Fruit fly (Drosophila melanogaster) whole organism, embryonic: Measurements from ENCODE around the gene rngo.
A peak's percentile ranks its signal among the peaks of the same experiment; 100 is the strongest.

Experiments used
- Adf1 ChIP-seq: fragments of 200-800 bp; sonication (Bioruptor generic); IDR thresholded peaks from 2 replicates; pipeline ENCODE4 v1.3.6; 2022; ENCODE audit warnings: missing biosample characterization, missing genetic modification characterization
- Bdp1 ChIP-seq: fragments of 200-800 bp; sonication (Bioruptor generic); optimal IDR thresholded peaks from 3 replicates; lab custom pipeline; 2016; ENCODE audit warnings: missing biosample characterization, missing genetic modification characterization
- CG12659 ChIP-seq: fragments of 200-800 bp; sonication (Bioruptor generic); optimal IDR thresholded peaks from 3 replicates; lab custom pipeline; 2017; ENCODE audit warnings: mild to moderate bottlenecking, missing biosample characterization, missing genetic modification reagents, missing genetic modification characterization
- CG13624 ChIP-seq: fragments of 200-800 bp; sonication (Bioruptor generic); optimal IDR thresholded peaks from 2 replicates; lab custom pipeline; 2016; ENCODE audit warnings: missing biosample characterization, missing genetic modification characterization
- CG13775 ChIP-seq: fragments of 200-800 bp; sonication (Bioruptor generic); optimal IDR thresholded peaks from 3 replicates; lab custom pipeline; 2017; ENCODE audit warnings: missing biosample characterization, mild to moderate bottlenecking, missing genetic modification characterization
- CG15479 ChIP-seq: fragments of 200-800 bp; sonication (Bioruptor generic); optimal IDR thresholded peaks from 3 replicates; lab custom pipeline; 2019; ENCODE audit warnings: missing biosample characterization, mild to moderate bottlenecking, missing genetic modification characterization, moderate library complexity
- CG15514 ChIP-seq: fragments of 200-800 bp; sonication (Bioruptor generic); optimal IDR thresholded peaks from 3 replicates; lab custom pipeline; 2017; ENCODE audit warnings: missing biosample characterization, missing genetic modification characterization, mild to moderate bottlenecking, moderate library complexity, missing genetic modification reagents
- CG15696 ChIP-seq: fragments of 200-800 bp; sonication (Bioruptor generic); optimal IDR thresholded peaks from 2 replicates; lab custom pipeline; 2019; ENCODE audit warnings: missing biosample characterization, mild to moderate bottlenecking, missing genetic modification characterization, moderate library complexity
- CG1603 ChIP-seq: fragments of 200-800 bp; sonication (Bioruptor generic); optimal IDR thresholded peaks from 2 replicates; lab custom pipeline; 2019; ENCODE audit warnings: missing biosample characterization, mild to moderate bottlenecking, missing genetic modification characterization, moderate library complexity
- CG17568 ChIP-seq: fragments of 200-800 bp; sonication (Bioruptor generic); optimal IDR thresholded peaks from 2 replicates; lab custom pipeline; 2018; ENCODE audit warnings: missing biosample characterization, mild to moderate bottlenecking, missing genetic modification characterization, moderate library complexity
- CG2120 ChIP-seq: fragments of 200-800 bp; sonication (Bioruptor generic); optimal IDR thresholded peaks from 3 replicates; lab custom pipeline; 2016; ENCODE audit warnings: missing biosample characterization, missing genetic modification characterization
- CG30403 ChIP-seq: fragments of 200-800 bp; sonication (Bioruptor generic); optimal IDR thresholded peaks from 3 replicates; lab custom pipeline; 2016; ENCODE audit warnings: missing biosample characterization, missing genetic modification characterization
- CG31441 ChIP-seq: fragments of 200-800 bp; sonication (Bioruptor generic); IDR thresholded peaks from 2 replicates; pipeline ENCODE4 v1.3.6; 2022; ENCODE audit warnings: missing biosample characterization, missing genetic modification characterization
- CG34224 ChIP-seq: fragments of 200-800 bp; sonication (Bioruptor generic); IDR thresholded peaks from 3 replicates; pipeline ENCODE4 v1.3.6; 2022; ENCODE audit warnings: missing biosample characterization, missing genetic modification characterization; ENCODE audit not compliant: partially characterized antibody
- CG8478 ChIP-seq: fragments of >200 bp; optimal IDR thresholded peaks from 2 replicates; lab custom pipeline; 2018
- E2f2 ChIP-seq: fragments of 200-800 bp; sonication (Bioruptor generic); IDR thresholded peaks from 2 replicates; pipeline ENCODE4 v1.3.6; 2022; ENCODE audit warnings: missing biosample characterization, missing genetic modification characterization
- HmgD ChIP-seq: fragments of 200-800 bp; sonication (Bioruptor generic); optimal IDR thresholded peaks from 3 replicates; lab custom pipeline; 2016; ENCODE audit warnings: missing biosample characterization, missing genetic modification characterization
- HmgZ ChIP-seq: fragments of 200-800 bp; sonication (Bioruptor generic); optimal IDR thresholded peaks from 2 replicates; lab custom pipeline; 2018; ENCODE audit warnings: missing biosample characterization, mild to moderate bottlenecking, missing genetic modification characterization
- MBD-R2 ChIP-seq: fragments of 200-800 bp; sonication (Bioruptor generic); IDR thresholded peaks from 2 replicates; pipeline ENCODE4 v1.3.6; 2022; ENCODE audit warnings: missing biosample characterization, missing genetic modification characterization
- Med ChIP-seq: fragments of 200-800 bp; sonication (Bioruptor generic); peaks from one replicate; lab custom pipeline; 2016; ENCODE audit warnings: missing biosample characterization, missing genetic modification characterization, mild to moderate bottlenecking, inconsistent platforms, moderate library complexity
- abd-A ChIP-seq: fragments of 200-800 bp; sonication (Bioruptor generic); optimal IDR thresholded peaks from 3 replicates; lab custom pipeline; 2019; ENCODE audit warnings: missing biosample characterization, mild to moderate bottlenecking, missing genetic modification characterization, moderate library complexity
- ato ChIP-seq: fragments of 200-800 bp; sonication (Bioruptor generic); IDR thresholded peaks from 2 replicates; pipeline ENCODE4 v1.3.6; 2022; ENCODE audit warnings: missing biosample characterization, missing genetic modification characterization; ENCODE audit not compliant: partially characterized antibody
- bbx ChIP-seq: fragments of 200-800 bp; sonication (Bioruptor generic); IDR thresholded peaks from 2 replicates; pipeline ENCODE4 v1.3.6; 2022; ENCODE audit warnings: missing biosample characterization, missing genetic modification characterization; ENCODE audit not compliant: partially characterized antibody
- cad ChIP-seq: fragments of >200 bp; optimal IDR thresholded peaks from 2 replicates; lab custom pipeline; 2017; ENCODE audit warnings: missing biosample characterization, missing genetic modification characterization
- cg ChIP-seq: fragments of 200-800 bp; sonication (Bioruptor generic); optimal IDR thresholded peaks from 3 replicates; lab custom pipeline; 2019; ENCODE audit warnings: missing biosample characterization, mild to moderate bottlenecking, missing genetic modification characterization, moderate library complexity
- chinmo ChIP-seq: fragments of 200-800 bp; sonication (Bioruptor generic); IDR thresholded peaks from 4 replicates; pipeline ENCODE4 v1.3.6; 2022; ENCODE audit warnings: missing biosample characterization, missing genetic modification characterization; ENCODE audit not compliant: partially characterized antibody
- crol ChIP-seq: fragments of 200-800 bp; sonication (Bioruptor generic); IDR thresholded peaks from 2 replicates; pipeline ENCODE4 v1.3.6; 2022; ENCODE audit warnings: missing biosample characterization, missing genetic modification characterization
- dmrt11E ChIP-seq: fragments of 200-800 bp; sonication (Bioruptor generic); optimal IDR thresholded peaks from 3 replicates; lab custom pipeline; 2018; ENCODE audit warnings: missing biosample characterization, mild to moderate bottlenecking, missing genetic modification characterization, moderate library complexity
- dysf ChIP-seq: fragments of 200-800 bp; sonication (Bioruptor generic); IDR thresholded peaks from 3 replicates; pipeline ENCODE4 v1.3.6; 2022; ENCODE audit warnings: missing biosample characterization, missing genetic modification characterization
- ewg ChIP-seq: fragments of 200-800 bp; sonication (Bioruptor generic); optimal IDR thresholded peaks from 3 replicates; lab custom pipeline; 2017; ENCODE audit warnings: mild to moderate bottlenecking, missing biosample characterization, missing genetic modification reagents, missing genetic modification characterization
- fd64A ChIP-seq: fragments of 200-800 bp; sonication (Bioruptor generic); optimal IDR thresholded peaks from 3 replicates; lab custom pipeline; 2018; ENCODE audit warnings: missing biosample characterization, mild to moderate bottlenecking, missing genetic modification characterization
- insv ChIP-seq, 2 experiments: fragments of 200-800 bp; sonication (Bioruptor generic); optimal IDR thresholded peaks; 3 replicates each; lab custom pipeline; 2016 to 2018; ENCODE audit warnings: missing biosample characterization in 2 of 2, missing genetic modification characterization in 2 of 2
- inv ChIP-seq: fragments of 200-800 bp; sonication (Bioruptor generic); IDR thresholded peaks from 2 replicates; pipeline ENCODE4 v1.3.6; 2022; ENCODE audit warnings: missing biosample characterization, missing genetic modification characterization; ENCODE audit not compliant: partially characterized antibody
- jumu ChIP-seq: fragments of 200-800 bp; sonication (Bioruptor generic); optimal IDR thresholded peaks from 3 replicates; lab custom pipeline; 2016; ENCODE audit warnings: missing biosample characterization, missing genetic modification characterization
- nau ChIP-seq: fragments of 200-800 bp; sonication (Bioruptor generic); optimal IDR thresholded peaks from 3 replicates; lab custom pipeline; 2017; ENCODE audit warnings: missing biosample characterization, mild to moderate bottlenecking, missing genetic modification characterization, missing genetic modification reagents
- nerfin-2 ChIP-seq: fragments of 200-800 bp; sonication (Bioruptor generic); IDR thresholded peaks from 2 replicates; pipeline ENCODE4 v1.3.6; 2022; ENCODE audit warnings: missing biosample characterization, missing genetic modification characterization; ENCODE audit not compliant: partially characterized antibody
- nmo ChIP-seq: fragments of 200-800 bp; sonication (Bioruptor generic); optimal IDR thresholded peaks from 2 replicates; lab custom pipeline; 2018; ENCODE audit warnings: missing biosample characterization, mild to moderate bottlenecking, missing genetic modification characterization, moderate library complexity
- nom ChIP-seq: fragments of 200-800 bp; sonication (Bioruptor generic); optimal IDR thresholded peaks from 2 replicates; lab custom pipeline; 2017; ENCODE audit warnings: missing biosample characterization, missing genetic modification characterization, mild to moderate bottlenecking, moderate library complexity, missing genetic modification reagents
- odd ChIP-seq: fragments of 200-800 bp; sonication (Bioruptor generic); optimal IDR thresholded peaks from 2 replicates; lab custom pipeline; 2017; ENCODE audit warnings: missing biosample characterization, mild to moderate bottlenecking, missing genetic modification characterization
- pzg ChIP-seq: fragments of 200-800 bp; sonication (Bioruptor generic); optimal IDR thresholded peaks from 3 replicates; lab custom pipeline; 2018; ENCODE audit warnings: missing biosample characterization, mild to moderate bottlenecking, missing genetic modification characterization, moderate library complexity
- row ChIP-seq: fragments of 200-800 bp; sonication (Bioruptor generic); IDR thresholded peaks from 3 replicates; pipeline ENCODE4 v1.3.6; 2022; ENCODE audit warnings: missing biosample characterization, missing genetic modification characterization
- ssp ChIP-seq: fragments of 200-800 bp; sonication (Bioruptor generic); IDR thresholded peaks from 2 replicates; pipeline ENCODE4 v1.3.6; 2022; ENCODE audit warnings: missing biosample characterization, missing genetic modification characterization
- tll ChIP-seq, 2 experiments: fragments of 200-800 bp in 1 of 2; fragments of >200 bp in 1 of 2; sonication (Bioruptor generic) in 1 of 2; optimal IDR thresholded peaks; 2 replicates each; lab custom pipeline; 2017 to 2019; ENCODE audit warnings: missing biosample characterization in 2 of 2, missing genetic modification characterization in 2 of 2, mild to moderate bottlenecking in 1 of 2, moderate library complexity in 1 of 2
- vfl ChIP-seq: fragments of 200-800 bp; sonication (Bioruptor generic); optimal IDR thresholded peaks from 2 replicates; lab custom pipeline; 2016; ENCODE audit warnings: missing biosample characterization, missing genetic modification characterization

Gene rngo

dm6 chrX:16427786-16428400 is 13.3 kb upstream of the rngo start (continued):
- TF ChIP-seq odd (GFP tag; lab: Kevin White, UChicago) (no peak), CG12659 (GFP tag; lab: Kevin White, UChicago) (peak; percentile 1), Med (peak; percentile 35), dmrt11E (tag; lab: Kevin White, UChicago) (peak; percentile 37), Bdp1 (GFP tag; lab: Kevin White, UChicago) (no peak), dysf (GFP tag; lab: Robert Waterston, UW) (0 out of 3 replicates have a peak, but pooled peaks have one; percentile 15)

DNA sequence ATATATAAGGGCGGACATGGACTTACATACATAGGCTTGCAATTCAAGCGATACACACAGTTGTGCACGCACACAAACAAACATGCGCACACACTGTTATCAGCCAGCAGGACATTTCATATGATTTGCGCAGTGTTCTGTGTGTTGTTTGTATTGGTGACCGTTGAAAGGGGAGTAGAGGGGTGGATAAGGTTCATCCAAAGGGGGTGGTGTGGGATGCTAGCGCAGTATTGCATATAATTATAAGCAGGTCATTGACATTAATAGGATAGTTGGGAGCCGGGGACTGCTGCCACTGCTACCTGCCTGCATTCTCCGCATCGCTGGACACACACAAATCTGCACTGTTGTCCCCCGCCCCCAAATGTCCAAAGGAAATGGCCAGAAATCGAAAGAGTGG is 12.8 kb upstream of the rngo start:
- peak; percentile 58 for TF ChIP-seq crol (GFP tag; lab: Robert Waterston, UW)
- peak; percentile 5 for TF ChIP-seq ewg (GFP tag; lab: Kevin White, UChicago)
- TF ChIP-seq cg (GFP tag; lab: Kevin White, UChicago) = peak; percentile 40
- TF ChIP-seq nom (GFP tag; lab: Kevin White, UChicago) = no peak
- TF ChIP-seq CG15479 (GFP tag; lab: Kevin White, UChicago) = peak; percentile 28
- no peak for TF ChIP-seq cad (GFP tag; lab: Kevin White, UChicago)
- TF ChIP-seq chinmo (GFP tag; lab: Robert Waterston, UW) = 0 out of 4 replicates have a peak, but pooled peaks have one; percentile 35
- TF ChIP-seq ssp = no peak
- TF ChIP-seq vfl = no peak

DNA sequence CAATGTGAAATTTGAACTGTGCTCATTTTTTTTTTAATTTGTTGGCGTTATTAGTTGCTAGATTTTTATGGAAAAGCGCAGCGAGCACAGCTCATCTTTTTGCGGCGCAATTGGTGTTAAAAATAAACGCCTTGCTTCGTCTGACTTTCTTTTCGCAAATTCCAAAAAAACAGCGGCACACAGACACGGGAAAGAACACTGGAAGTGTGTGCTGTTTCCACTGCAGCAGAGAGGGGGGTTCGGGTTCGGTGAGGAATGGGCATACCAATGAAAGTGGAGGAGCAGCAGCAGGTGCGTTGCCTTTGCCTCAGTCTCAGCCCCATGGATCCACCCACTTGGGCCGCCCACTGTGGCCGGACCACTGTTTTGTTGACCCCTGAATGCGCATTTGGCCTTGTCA is 1.1 kb downstream of the rngo start:
- no peak for TF ChIP-seq CG17568
- no peak for TF ChIP-seq CG13775 (GFP tag; lab: Kevin White, UChicago)
- no peak for TF ChIP-seq row (GFP tag; lab: Robert Waterston, UW)
- peak; percentile 29 for TF ChIP-seq Med

- TF ChIP-seq jumu (GFP tag; lab: Kevin White, UChicago) (no peak), CG15514 (GFP tag; lab: Kevin White, UChicago) (peak; percentile 25), inv (GFP tag; lab: Robert Waterston, UW) (peak; percentile 65), MBD-R2 (peak; percentile 68), fd64A (GFP tag; lab: Kevin White, UChicago) (no peak), nau (GFP tag; lab: Kevin White, UChicago) (no peak), nerfin-2 (GFP tag; lab: Robert Waterston, UW) (peak; percentile 61; the same call in 1 of the 2 replicates), pzg (GFP tag; lab: Kevin White, UChicago) (peak; percentile 92), bbx (GFP tag; lab: Robert Waterston, UW) (peak; percentile 86), insv (GFP tag; optimal IDR thresholded peaks at IDR 0.05; lab: Kevin White, UChicago) (peak in 1 of 2 experiments; percentile 49), CG13624 (GFP tag; lab: Kevin White, UChicago) (peak; percentile 10), tll (GFP tag; optimal IDR thresholded peaks at IDR 0.05; lab: Kevin White, UChicago) (no peak), ato (GFP tag; lab: Robert Waterston, UW) (peak; percentile 59; the same call in 1 of the 2 replicates), CG34224 (GFP tag; lab: Robert Waterston, UW) (peak; percentile 70), HmgD (GFP tag; lab: Kevin White, UChicago) (no peak), Adf1 (peak; percentile 41), CG2120 (GFP tag; lab: Kevin White, UChicago) (peak; percentile 8), CG30403 (GFP tag; lab: Kevin White, UChicago) (no peak), CG31441 (GFP tag; lab: Robert Waterston, UW) (no peak), CG8478 (lab: Kevin White, UChicago) (no peak), nmo (GFP tag; lab: Kevin White, UChicago) (peak; percentile 23), HmgZ (tag; lab: Kevin White, UChicago) (peak; percentile 64), CG15696 (tag; lab: Kevin White, UChicago) (no peak), CG1603 (tag; lab: Kevin White, UChicago) (peak; percentile 75), E2f2 (GFP tag; lab: Robert Waterston, UW) (peak; percentile 90), abd-A (tag; lab: Kevin White, UChicago) (no peak)
Measured at dm6 chrX:16446769-16447168, 5.5 kb downstream of the rngo start, which contains the start of gene eIF2alpha. eIF2alpha (minus strand) TSS chrX:16446993.
